Worm (Caenorhabditis elegans) whole organism, L4/young adult: ENCODE measurements around the gene clec-76.

Experiments
- W03F9.2 ChIP-seq: fragments of 150-350 bp; optimal IDR thresholded peaks from 2 replicates; lab custom pipeline; 2014; ENCODE audit warnings: missing biosample characterization, missing genetic modification characterization
- dao-5 ChIP-seq: sonication (generic microtip); optimal IDR thresholded peaks from 2 replicates; lab custom pipeline; 2016; ENCODE audit warnings: missing genotype, missing genetic modification characterization, moderate library complexity, missing compliant biosample characterization
- him-1 ChIP-seq: sonication (generic microtip); optimal IDR thresholded peaks from 2 replicates; lab custom pipeline; 2016; ENCODE audit warnings: missing genotype, missing genetic modification reagents, missing genetic modification characterization, missing compliant biosample characterization

ce11 chrIV:4013621-4014020 lies 48.6 kb downstream of the clec-76 start:
- no peak for TF ChIP-seq W03F9.2 (tag; lab: Kevin White, UChicago)
- no peak for TF ChIP-seq him-1 (tag; lab: Kevin White, UChicago)
- TF ChIP-seq dao-5: no peak
